Worm (Caenorhabditis elegans) whole organism, late embryonic: ENCODE measurements around the gene C50D2.1.

Experiments used
- ama-1 ChIP-seq: fragments of 150-350 bp; optimal IDR thresholded peaks from 2 replicates; lab custom pipeline; 2014
- ets-4 ChIP-seq: sonication (generic microtip); optimal IDR thresholded peaks from 2 replicates; lab custom pipeline; 2016; ENCODE audit warnings: missing genetic modification characterization, missing compliant biosample characterization
- fkh-10 ChIP-seq: fragments of 150-350 bp; optimal IDR thresholded peaks from 2 replicates; lab custom pipeline; 2014; ENCODE audit warnings: missing biosample characterization, missing genetic modification reagents, missing genetic modification characterization
- hlh-8 ChIP-seq: sonication (generic microtip); optimal IDR thresholded peaks from 2 replicates; lab custom pipeline; 2016; ENCODE audit warnings: missing genotype, missing genetic modification characterization, missing compliant biosample characterization
- tbx-7 ChIP-seq: sonication (generic microtip); optimal IDR thresholded peaks from 2 replicates; lab custom pipeline; 2016; ENCODE audit warnings: missing genotype, missing genetic modification characterization, missing compliant biosample characterization

DNA sequence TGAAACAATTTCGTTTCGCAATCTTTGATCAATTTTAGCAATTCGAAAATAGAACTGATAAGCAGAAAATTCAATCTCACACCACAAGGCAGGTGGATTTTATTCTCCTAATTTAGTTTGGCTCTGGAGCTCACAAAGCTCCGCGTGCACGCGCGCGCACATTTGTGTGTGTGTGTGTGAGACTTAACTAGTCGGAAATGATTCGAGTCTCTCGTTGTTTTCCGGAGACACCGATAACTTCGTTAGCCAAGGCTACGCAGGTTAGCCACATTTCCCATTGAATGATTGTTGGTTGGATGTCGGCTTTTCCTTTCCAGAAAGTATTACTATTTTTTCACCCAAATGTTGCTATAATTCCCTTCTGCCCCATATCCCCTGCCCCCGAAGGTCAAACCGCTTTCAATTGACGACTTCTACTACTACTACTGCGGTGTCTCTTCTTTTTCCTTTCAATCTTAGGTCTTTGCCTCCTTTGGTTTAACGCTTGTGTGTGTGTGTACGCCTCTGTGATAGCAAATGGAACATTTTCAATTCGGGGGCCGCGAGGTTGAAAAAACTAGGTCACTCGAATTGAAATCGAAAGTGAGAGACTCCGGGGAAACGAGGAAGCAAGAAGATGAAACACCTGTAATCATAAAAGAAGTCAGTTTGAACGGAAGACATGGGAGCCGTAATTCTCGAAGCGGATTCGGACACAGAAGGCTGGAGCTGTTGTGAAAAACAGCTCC is 46.8 kb downstream of the C50D2.1 start:
- no peak for TF ChIP-seq fkh-10 (GFP tag; lab: Kevin White, UChicago)
- TF ChIP-seq ets-4 (tag; lab: Kevin White, UChicago) = no peak
- TF ChIP-seq ama-1 (lab: Kevin White, UChicago) = no peak
- no peak for TF ChIP-seq hlh-8 (tag; lab: Kevin White, UChicago)
- TF ChIP-seq tbx-7 = no peak
